Fruit fly (Drosophila melanogaster) Kc167 (cell line): Measurements from ENCODE around the gene CG42553.

ENCODE experiments used
- Myc ChIP-seq: fragments of >200 bp; optimal IDR thresholded peaks from 2 replicates; lab custom pipeline; 2017; ENCODE audit warnings: missing external identifiers
- Sin3A ChIP-seq: fragments of >200 bp; optimal IDR thresholded peaks from 2 replicates; lab custom pipeline; 2018; ENCODE audit warnings: missing external identifiers
- h ChIP-seq: fragments of >200 bp; optimal IDR thresholded peaks from 3 replicates; lab custom pipeline; 2018; ENCODE audit warnings: missing external identifiers
- insv ChIP-seq: fragments of >200 bp; optimal IDR thresholded peaks from 3 replicates; lab custom pipeline; 2018; ENCODE audit warnings: missing external identifiers
- psq ChIP-seq: fragments of >200 bp; optimal IDR thresholded peaks from 2 replicates; lab custom pipeline; 2017; ENCODE audit warnings: missing external identifiers
- ttk ChIP-seq: sonication (Bioruptor generic); optimal IDR thresholded peaks from 2 replicates; lab custom pipeline; 2017; ENCODE audit warnings: missing external identifiers

- TF ChIP-seq h (no peak), ttk (lab: Kevin White, UChicago) (no peak), psq (lab: Kevin White, UChicago) (no peak), insv (lab: Kevin White, UChicago) (no peak), Myc (lab: Kevin White, UChicago) (no peak), Sin3A (lab: Kevin White, UChicago) (no peak)
These were observed 1.7 kb downstream of the CG42553 start, which contains the start of gene CG42554 for dm6 chr3L:835455-836034.
